Fruit fly (Drosophila melanogaster): ENCODE data around the gene dpr19.
A peak's percentile ranks its signal among the peaks of the same experiment; 100 is the strongest.

The dpr19 gene

DNA sequence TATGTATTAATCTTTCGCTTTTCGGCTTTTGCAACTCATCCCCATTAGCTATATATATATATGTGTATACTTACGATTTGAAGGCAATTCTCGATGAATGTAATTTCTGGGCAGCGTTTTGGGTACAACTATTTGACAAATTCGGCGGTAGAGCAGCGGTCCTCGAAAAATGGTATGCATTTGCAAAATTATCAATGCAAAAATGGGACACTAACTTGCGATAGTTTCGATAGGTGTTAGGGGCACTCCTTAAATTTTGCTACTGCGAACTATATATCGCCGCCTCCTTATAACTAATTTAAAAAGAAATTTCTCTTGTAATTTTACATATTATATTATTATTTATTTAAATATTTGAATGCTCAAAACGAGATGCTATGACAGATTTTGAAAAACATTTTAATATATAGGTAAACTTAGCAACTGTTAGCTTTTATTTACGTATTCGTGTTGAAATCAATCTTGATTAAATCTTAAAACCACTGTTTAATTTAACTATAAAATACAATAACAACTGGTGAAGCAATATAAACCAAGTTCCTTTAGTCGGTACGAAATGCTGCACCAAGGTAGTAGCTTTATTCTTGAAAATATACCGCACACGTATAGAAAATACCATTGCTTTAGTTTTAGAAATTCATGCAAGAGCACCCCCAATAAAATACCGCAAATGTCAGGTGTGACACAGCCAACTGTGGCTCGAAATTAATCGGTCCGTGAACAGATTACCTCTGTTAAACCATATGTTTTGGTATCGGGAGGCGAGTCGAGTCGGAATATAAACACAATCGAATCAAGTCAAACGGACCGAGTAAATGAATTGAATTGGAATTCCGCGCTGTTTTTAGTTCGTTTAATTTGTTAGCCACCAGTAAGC, 37.5 kb downstream of the dpr19 start, which contains the start of the genes CG5355 and Klp31E:
CG5355 (minus strand) TSS at position 213 of the 877 bp plus-strand sequence.
Klp31E (plus strand) TSS at position 767 of the 877 bp plus-strand sequence.
- TF ChIP-seq fd96Ca (GFP tag; IDR thresholded peaks at IDR 0.05) (no peak), Pif1B (GFP tag; optimal IDR thresholded peaks at IDR 0.05) (no peak), CG34367 (tag; optimal IDR thresholded peaks at IDR 0.05) (peak; percentile 54), CG14655 (GFP tag; optimal IDR thresholded peaks at IDR 0.05) (no peak), CG12605 (GFP tag; IDR thresholded peaks at IDR 0.05) (no peak), CG9948 (tag; optimal IDR thresholded peaks at IDR 0.05) (peak; percentile 60), CG17806 (tag; optimal IDR thresholded peaks at IDR 0.05) (peak; percentile 55), CG15710 (tag; optimal IDR thresholded peaks at IDR 0.05) (peak; percentile 73), CG8159 (tag; optimal IDR thresholded peaks at IDR 0.05) (peak; percentile 78), Snoo (tag; optimal IDR thresholded peaks at IDR 0.05) (peak; percentile 58), CG10348 (GFP tag; IDR thresholded peaks at IDR 0.05) (no peak)

DNA sequence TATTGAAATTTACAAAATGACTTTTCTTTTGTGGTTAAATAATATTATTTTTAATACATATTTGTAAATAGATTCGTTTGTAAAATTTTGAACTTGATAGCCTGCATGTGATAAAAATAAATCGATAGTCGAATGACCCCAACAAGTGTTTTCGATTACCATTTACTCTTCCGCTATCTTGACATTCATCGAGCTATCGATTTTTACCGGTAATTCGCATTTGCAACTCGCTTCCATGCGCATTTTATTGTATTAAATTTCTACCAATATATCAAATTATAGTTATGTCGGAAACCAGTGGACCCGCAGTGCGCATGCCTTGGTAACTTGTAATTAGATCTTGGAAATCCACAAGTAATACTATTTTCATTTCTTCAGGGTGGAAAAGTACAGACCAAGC, 43.0 kb downstream of the dpr19 start, which contains the start of gene RfC3:
RfC3 (plus strand) TSS at position 210 of the 400 bp plus-strand sequence.
- no peak for TF ChIP-seq CG32121 (GFP tag; IDR thresholded peaks at IDR 0.05)
- TF ChIP-seq CG13204 (GFP tag; optimal IDR thresholded peaks at IDR 0.05), result no peak
- no peak for TF ChIP-seq CG8301 (tag; optimal IDR thresholded peaks at IDR 0.05)
- no peak for TF ChIP-seq CG15710 (tag; optimal IDR thresholded peaks at IDR 0.05)
- no peak for TF ChIP-seq CG10348 (GFP tag; IDR thresholded peaks at IDR 0.05)
- no peak for TF ChIP-seq gl (tag; optimal IDR thresholded peaks at IDR 0.05)
- TF ChIP-seq Ets98B (GFP tag; IDR thresholded peaks at IDR 0.05), result no peak
- TF ChIP-seq Snoo (tag; optimal IDR thresholded peaks at IDR 0.05), result no peak
- TF ChIP-seq EcR (GFP tag; optimal IDR thresholded peaks at IDR 0.05), result no peak
- TF ChIP-seq CG4496 (GFP tag; IDR thresholded peaks at IDR 0.05), result no peak
- no peak for TF ChIP-seq CG14655 (GFP tag; optimal IDR thresholded peaks at IDR 0.05)
- TF ChIP-seq CG8159 (tag; optimal IDR thresholded peaks at IDR 0.05), result no peak
- TF ChIP-seq CG17806 (tag; optimal IDR thresholded peaks at IDR 0.05), result no peak
- no peak for TF ChIP-seq D1 (tag; optimal IDR thresholded peaks at IDR 0.05)
- no peak for TF ChIP-seq CG12605 (GFP tag; IDR thresholded peaks at IDR 0.05)
- no peak for TF ChIP-seq rn (GFP tag; IDR thresholded peaks at IDR 0.05)
- no peak for TF ChIP-seq CG34367 (tag; optimal IDR thresholded peaks at IDR 0.05)
- TF ChIP-seq CG9948 (tag; optimal IDR thresholded peaks at IDR 0.05), result no peak
- no peak for TF ChIP-seq Pif1A (GFP tag; optimal IDR thresholded peaks at IDR 0.05)

DNA sequence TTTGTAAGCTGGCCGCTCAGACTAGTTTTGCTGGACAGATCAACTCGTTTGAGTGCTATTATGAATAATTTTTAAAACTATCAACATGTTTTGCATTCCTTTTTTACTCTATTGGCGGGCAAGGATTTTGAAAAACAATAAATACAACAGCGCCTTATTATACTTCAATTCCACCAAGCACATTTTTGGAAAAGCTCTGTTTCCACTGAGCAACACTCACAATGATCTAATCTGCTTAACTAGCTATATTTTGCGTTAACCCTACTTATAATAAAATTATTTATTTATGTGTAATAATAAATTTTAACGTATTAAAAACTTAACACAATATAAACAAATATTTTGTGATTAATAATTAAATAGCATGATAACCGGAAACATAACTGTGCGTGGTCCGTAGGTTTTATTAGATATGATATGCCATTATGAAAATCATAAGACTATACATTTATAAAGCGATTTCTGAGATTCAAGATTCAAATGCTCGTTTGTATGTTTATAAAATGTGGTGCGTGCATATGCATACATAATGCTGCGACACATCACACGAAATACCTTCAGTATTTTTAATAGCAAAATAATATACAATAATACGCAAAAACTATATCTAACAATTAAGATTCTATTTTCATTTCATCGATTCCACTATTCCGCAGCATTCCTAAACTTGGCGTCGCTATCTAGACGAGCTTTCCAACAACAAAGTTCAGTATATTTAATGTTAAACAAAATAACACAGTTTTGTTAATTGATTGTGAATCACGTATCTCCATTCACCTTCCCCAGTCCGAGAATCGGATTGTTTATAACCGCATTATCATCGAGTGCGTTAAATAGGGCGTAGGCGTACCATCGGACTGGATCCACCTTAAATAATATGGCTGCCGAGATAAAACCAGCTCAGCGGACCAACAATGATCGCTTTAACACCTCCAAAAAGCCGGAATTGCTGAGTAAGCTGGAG, 47.0 kb downstream of the dpr19 start, which contains the start of the genes pie and Wdfy2:
pie (minus strand) TSS at position 138 of the 964 bp plus-strand sequence.
Wdfy2 (plus strand) TSS at position 649 of the 964 bp plus-strand sequence.
- TF ChIP-seq CG13204 (GFP tag; optimal IDR thresholded peaks at IDR 0.05) (no peak), CG15710 (tag; optimal IDR thresholded peaks at IDR 0.05) (peak; percentile 16), CG34367 (tag; optimal IDR thresholded peaks at IDR 0.05) (no peak), Ets98B (GFP tag; IDR thresholded peaks at IDR 0.05) (no peak)

DNA sequence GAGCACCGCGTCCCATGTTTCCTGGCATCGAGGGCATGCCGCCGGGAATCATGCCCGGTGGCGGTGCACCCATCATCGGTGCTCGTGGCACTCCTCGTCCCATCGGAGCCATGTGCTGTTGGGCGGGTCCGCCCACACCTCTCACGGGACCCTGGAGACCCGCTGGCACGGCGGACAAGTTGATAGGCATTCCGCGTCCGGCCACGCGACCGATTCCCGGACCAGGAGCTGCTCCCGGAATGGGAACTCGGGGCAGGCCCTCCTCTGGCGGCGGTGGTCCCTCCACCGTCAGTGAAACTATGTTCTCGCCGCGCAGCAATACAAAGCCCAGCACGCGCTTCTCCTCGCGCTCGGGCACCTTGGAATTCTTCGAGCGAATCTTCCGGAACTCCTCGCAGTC, 49.6 kb downstream of the dpr19 start:
- no peak for TF ChIP-seq Snoo (tag; optimal IDR thresholded peaks at IDR 0.05)

DNA sequence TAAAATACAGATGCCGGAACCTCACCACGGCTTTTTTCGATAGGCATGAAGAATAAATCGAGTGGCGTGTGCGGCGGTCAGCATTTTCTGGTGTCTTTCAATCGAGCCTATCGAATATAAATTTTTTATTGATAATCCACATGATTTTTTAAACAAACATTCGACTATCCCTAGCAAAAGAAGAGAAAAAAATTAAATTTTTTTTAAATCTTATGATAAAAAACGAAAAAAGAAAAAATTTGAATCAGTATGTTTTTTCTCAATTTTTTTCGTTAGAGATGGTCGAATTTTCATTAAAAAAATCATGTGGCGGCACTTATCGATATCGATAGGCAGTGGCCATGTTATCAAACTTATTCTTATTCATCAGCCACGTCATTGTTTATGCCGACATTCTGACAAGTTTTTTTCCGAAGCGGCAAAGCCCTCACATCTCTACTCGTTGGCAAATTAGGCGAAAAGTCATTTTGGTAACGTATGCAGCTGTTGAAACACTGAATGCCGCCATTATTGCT, 50.6 kb downstream of the dpr19 start, which contains the start of the genes SmB and KdelR:
SmB (minus strand) TSS at position 94 of the 515 bp plus-strand sequence.
KdelR (plus strand) TSS at position 354 of the 515 bp plus-strand sequence.
- TF ChIP-seq CG13204 (GFP tag; optimal IDR thresholded peaks at IDR 0.05) (no peak), CG12605 (GFP tag; IDR thresholded peaks at IDR 0.05) (no peak), Pif1B (GFP tag; optimal IDR thresholded peaks at IDR 0.05) (no peak), D1 (tag; optimal IDR thresholded peaks at IDR 0.05) (no peak), Pif1A (GFP tag; optimal IDR thresholded peaks at IDR 0.05) (no peak), rn (GFP tag; IDR thresholded peaks at IDR 0.05) (no peak), CG15710 (tag; optimal IDR thresholded peaks at IDR 0.05) (no peak), CG14655 (GFP tag; optimal IDR thresholded peaks at IDR 0.05) (no peak), CG4496 (GFP tag; IDR thresholded peaks at IDR 0.05) (no peak), CG8301 (tag; optimal IDR thresholded peaks at IDR 0.05) (no peak), CG17806 (tag; optimal IDR thresholded peaks at IDR 0.05) (no peak), fd96Ca (GFP tag; IDR thresholded peaks at IDR 0.05) (no peak), CG10348 (GFP tag; IDR thresholded peaks at IDR 0.05) (no peak), gl (tag; optimal IDR thresholded peaks at IDR 0.05) (no peak)
